Worm (Caenorhabditis elegans) whole organism, L3 larva: Measurements from ENCODE around the gene Y116A8C.33.

Experiments
- elt-1 ChIP-seq: fragments of 150-350 bp; optimal IDR thresholded peaks from 2 replicates; lab custom pipeline; 2014; ENCODE audit warnings: missing biosample characterization, missing genetic modification characterization
- lin-39 ChIP-seq: fragments of 150-350 bp; optimal IDR thresholded peaks from 2 replicates; lab custom pipeline; 2018; ENCODE audit warnings: missing biosample characterization, missing genetic modification reagents, missing genetic modification characterization
- mdl-1 ChIP-seq: fragments of 150-350 bp; optimal IDR thresholded peaks from 2 replicates; lab custom pipeline; 2014; ENCODE audit warnings: missing biosample characterization, missing genetic modification characterization
- mml-1 ChIP-seq: fragments of 150-350 bp; sonication (generic microtip); optimal IDR thresholded peaks from 3 replicates; lab custom pipeline; 2014; ENCODE audit warnings: missing biosample characterization, missing genetic modification characterization
- nhr-76 ChIP-seq: fragments of 150-350 bp; sonication (generic microtip); optimal IDR thresholded peaks from 5 replicates; lab custom pipeline; 2014; ENCODE audit warnings: missing biosample characterization, missing genetic modification characterization
- snpc-4 ChIP-seq: fragments of 150-350 bp; optimal IDR thresholded peaks from 2 replicates; lab custom pipeline; 2014; ENCODE audit warnings: missing biosample characterization, missing genetic modification characterization
- unc-62 ChIP-seq: fragments of 150-350 bp; sonication (generic microtip); optimal IDR thresholded peaks from 4 replicates; lab custom pipeline; 2014; ENCODE audit warnings: missing biosample characterization, missing genetic modification reagents, missing genetic modification characterization
- zag-1 ChIP-seq: fragments of 150-350 bp; optimal IDR thresholded peaks from 2 replicates; lab custom pipeline; 2014; ENCODE audit warnings: missing biosample characterization, missing genetic modification characterization

- TF ChIP-seq lin-39 = no peak
- no peak for TF ChIP-seq nhr-76 (tag; lab: Kevin White, UChicago)
- no peak for TF ChIP-seq elt-1 (tag; lab: Kevin White, UChicago)
- TF ChIP-seq snpc-4 (tag; lab: Kevin White, UChicago) = no peak
- no peak for TF ChIP-seq mdl-1
- TF ChIP-seq mml-1 (tag; lab: Kevin White, UChicago) = no peak
- TF ChIP-seq zag-1 = no peak
- no peak for TF ChIP-seq unc-62
Measured at ce11 chrIV:17084839-17085238, 27.1 kb upstream of the Y116A8C.33 start.
